Worm (Caenorhabditis elegans): ENCODE results near the gene Y43F8B.19.

The Y43F8B.19 gene

DNA sequence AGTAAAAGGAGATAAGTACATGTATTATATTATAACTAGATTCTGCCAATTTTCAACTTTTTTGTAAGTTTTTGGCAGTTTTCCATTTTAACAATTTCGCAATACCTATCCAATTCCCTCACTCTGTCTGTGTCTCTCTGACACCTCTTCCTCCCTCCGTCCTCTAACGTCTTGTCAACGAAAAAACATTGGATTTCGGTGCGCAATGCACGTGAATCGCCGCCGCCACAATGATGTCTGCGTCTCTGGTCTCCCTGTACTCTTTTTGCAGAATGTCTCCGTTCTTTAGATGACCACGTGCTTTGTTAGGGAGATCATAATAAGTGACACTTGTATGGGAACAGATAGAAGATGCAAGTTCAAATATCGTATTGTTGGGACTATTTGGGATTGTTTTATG is 17.1 kb upstream of the Y43F8B.19 start (continued):
- TF ChIP-seq ztf-26 (tag; optimal IDR thresholded peaks at IDR 0.05), result peak; percentile 96
- TF ChIP-seq F23B12.7 (tag; optimal IDR thresholded peaks at IDR 0.05; ENCODE audit: insufficient read depth), result no peak
- peak; percentile 99 for TF ChIP-seq cebp-1 (GFP tag; IDR thresholded peaks at IDR 0.05)
- peak; percentile 100 for TF ChIP-seq cebp-1 (tag; optimal IDR thresholded peaks at IDR 0.05)
- no peak for TF ChIP-seq Y79H2A.3 (GFP tag; conservative IDR thresholded peaks at IDR 0.05)
- no peak for TF ChIP-seq akir-1 (GFP tag; optimal IDR thresholded peaks at IDR 0.05)
- peak; percentile 38 for TF ChIP-seq B0035.1 (tag; optimal IDR thresholded peaks at IDR 0.05)
- peak; percentile 75 for TF ChIP-seq zfh-2 (GFP tag; conservative IDR thresholded peaks at IDR 0.05)
- peak; percentile 57 for TF ChIP-seq ztf-3 (GFP tag; optimal IDR thresholded peaks at IDR 0.05)
- peak; percentile 63 for TF ChIP-seq tbp1 (GFP tag; optimal IDR thresholded peaks at IDR 0.05)
- no peak for TF ChIP-seq mes-4 (tag; optimal IDR thresholded peaks at IDR 0.05)
- no peak; the same call in 1 of the 2 replicates for TF ChIP-seq D2030.7 (GFP tag; IDR thresholded peaks at IDR 0.05)
- TF ChIP-seq ztf-28 (GFP tag; IDR thresholded peaks at IDR 0.05), result no peak
- peak; percentile 92 for TF ChIP-seq K11D2.4 (GFP tag; IDR thresholded peaks at IDR 0.05)
- no peak for TF ChIP-seq nfya-2 (GFP tag; IDR thresholded peaks at IDR 0.05)
- no peak for TF ChIP-seq sdz-38 (tag; optimal IDR thresholded peaks at IDR 0.05)
- TF ChIP-seq ztf-18 (tag; optimal IDR thresholded peaks at IDR 0.05), result peak; percentile 11
- no peak for TF ChIP-seq ama-1 (optimal IDR thresholded peaks at IDR 0.05)
- no peak for TF ChIP-seq ama-1 (GFP tag; optimal IDR thresholded peaks at IDR 0.05)
- TF ChIP-seq egrh-3 (GFP tag; IDR thresholded peaks at IDR 0.05), result peak; percentile 29; the same call in 1 of the 2 replicates
- peak; percentile 95 for TF ChIP-seq ceh-27 (GFP tag; optimal IDR thresholded peaks at IDR 0.05)
- peak; percentile 59 to 64 for TF ChIP-seq let-607 (tag; optimal IDR thresholded peaks at IDR 0.05)
- TF ChIP-seq lin-54 (GFP tag; optimal IDR thresholded peaks at IDR 0.05), result peak; percentile 55
- TF ChIP-seq hsf-1 (GFP tag; IDR thresholded peaks at IDR 0.05), result no peak
- 0 out of 2 replicates have a peak, but pooled peaks have one; percentile 25 for TF ChIP-seq cebp-2 (GFP tag; IDR thresholded peaks at IDR 0.05)
- TF ChIP-seq hlh-26 (GFP tag; conservative IDR thresholded peaks at IDR 0.05), result no peak
- TF ChIP-seq lin-35 (GFP tag; optimal IDR thresholded peaks at IDR 0.05), result peak in 1 of 3 experiments; percentile 48
- no peak for TF ChIP-seq nfya-1 (tag; optimal IDR thresholded peaks at IDR 0.05; ENCODE audit: borderline replicate concordance, insufficient read depth)
- no peak for TF ChIP-seq lag-1 (GFP tag; IDR thresholded peaks at IDR 0.05)
- no peak for TF ChIP-seq attf-6 (GFP tag; IDR thresholded peaks at IDR 0.05)
- no peak for TF ChIP-seq F10E7.11 (tag; optimal IDR thresholded peaks at IDR 0.05)
- no peak for TF ChIP-seq dpl-1 (GFP tag; optimal IDR thresholded peaks at IDR 0.05)
- TF ChIP-seq rec-8 (tag; optimal IDR thresholded peaks at IDR 0.05), result no peak
- TF ChIP-seq T07F8.4 (tag; optimal IDR thresholded peaks at IDR 0.05), result no peak
- TF ChIP-seq F39B2.1 (GFP tag; IDR thresholded peaks at IDR 0.05), result no peak
- no peak for TF ChIP-seq F49E8.2 (tag; optimal IDR thresholded peaks at IDR 0.05; ENCODE audit: insufficient read depth)
- peak; percentile 53 for TF ChIP-seq repo-1 (tag; optimal IDR thresholded peaks at IDR 0.05)
- peak; percentile 73 for TF ChIP-seq dox-1 (GFP tag; IDR thresholded peaks at IDR 0.05)
- TF ChIP-seq ztf-22 (GFP tag; optimal IDR thresholded peaks at IDR 0.05), result peak; percentile 74
- peak; percentile 66 for TF ChIP-seq mcd-1 (GFP tag; IDR thresholded peaks at IDR 0.05)
- TF ChIP-seq hlh-12 (tag; optimal IDR thresholded peaks at IDR 0.05), result no peak
- TF ChIP-seq madf-10 (tag; optimal IDR thresholded peaks at IDR 0.05), result peak; percentile 88
- no peak for TF ChIP-seq aptf-3 (GFP tag; IDR thresholded peaks at IDR 0.05)
- TF ChIP-seq aptf-2 (GFP tag; conservative IDR thresholded peaks at IDR 0.05), result no peak
- peak; percentile 73 for TF ChIP-seq pbrm-1 (GFP tag; IDR thresholded peaks at IDR 0.05)
- TF ChIP-seq attf-5 (GFP tag; optimal IDR thresholded peaks at IDR 0.05), result peak; percentile 90
- TF ChIP-seq chd-7 (tag; optimal IDR thresholded peaks at IDR 0.05), result peak; percentile 92
- no peak for TF ChIP-seq hrde-1 (tag; optimal IDR thresholded peaks at IDR 0.05; ENCODE audit: borderline replicate concordance)

Measured in whole organism, young adult.